Worm (Caenorhabditis elegans) whole organism, young adult: ENCODE results near the gene M7.12.

Source experiments
- B0019.2 ChIP-seq: fragments of 200-800 bp; sonication (Bioruptor generic); conservative IDR thresholded peaks from 2 replicates; pipeline ENCODE4 v1.3.6; 2022; ENCODE audit warnings: missing genetic modification reagents, missing genetic modification characterization, missing compliant biosample characterization
- B0261.1 ChIP-seq: sonication (generic microtip); optimal IDR thresholded peaks from 2 replicates; lab custom pipeline; 2016; ENCODE audit warnings: mild to moderate bottlenecking, missing genetic modification characterization, moderate library complexity, missing compliant biosample characterization
- B0336.3 ChIP-seq: fragments of 200-800 bp; sonication (Bioruptor generic); IDR thresholded peaks from 2 replicates; pipeline ENCODE4 v1.3.6; 2022; ENCODE audit warnings: missing genetic modification characterization, missing compliant biosample characterization
- F22D6.2 ChIP-seq: sonication (generic microtip); optimal IDR thresholded peaks from 2 replicates; lab custom pipeline; 2016; ENCODE audit warnings: mild to moderate bottlenecking, missing genetic modification characterization, missing compliant biosample characterization
- F33H1.4 ChIP-seq: fragments of 200-800 bp; sonication (Bioruptor generic); IDR thresholded peaks from 2 replicates; pipeline ENCODE4 v1.3.6; 2022; ENCODE audit warnings: missing genetic modification reagents, missing genetic modification characterization, missing compliant biosample characterization
- F39B2.1 ChIP-seq: fragments of 200-800 bp; sonication (Bioruptor generic); IDR thresholded peaks from 2 replicates; pipeline ENCODE4 v1.3.6; 2022; ENCODE audit warnings: missing genetic modification reagents, missing genetic modification characterization, missing compliant biosample characterization
- K12H6.12 ChIP-seq: fragments of 200-800 bp; sonication (Bioruptor generic); optimal IDR thresholded peaks from 2 replicates; lab custom pipeline; 2018; ENCODE audit warnings: mild to moderate bottlenecking, missing genetic modification characterization, missing compliant biosample characterization
- T26A5.8 ChIP-seq: sonication (generic microtip); optimal IDR thresholded peaks from 2 replicates; lab custom pipeline; 2016; ENCODE audit warnings: missing genetic modification characterization, missing compliant biosample characterization
- Y53G8AR.9 ChIP-seq: fragments of 200-800 bp; sonication (Bioruptor generic); conservative IDR thresholded peaks from 2 replicates; pipeline ENCODE4 v1.3.6; 2022; ENCODE audit warnings: missing genetic modification reagents, missing genetic modification characterization, missing compliant biosample characterization
- Y67H2A.10 ChIP-seq: fragments of 200-800 bp; sonication (Bioruptor generic); conservative IDR thresholded peaks from 2 replicates; pipeline ENCODE4 v1.3.6; 2022; ENCODE audit warnings: missing genetic modification reagents, missing genetic modification characterization, missing compliant biosample characterization
- Y95B8A.8 ChIP-seq: fragments of 200-800 bp; sonication (Bioruptor generic); IDR thresholded peaks from 2 replicates; pipeline ENCODE4 v1.3.6; 2022; ENCODE audit warnings: missing genetic modification reagents, missing genetic modification characterization, missing compliant biosample characterization
- ZK185.1 ChIP-seq: sonication (generic microtip); optimal IDR thresholded peaks from 2 replicates; lab custom pipeline; 2016; ENCODE audit warnings: mild to moderate bottlenecking, missing genetic modification characterization, missing compliant biosample characterization; ENCODE audit not compliant: poor library complexity, severe bottlenecking
- aptf-2 ChIP-seq: fragments of 200-800 bp; sonication (Bioruptor generic); conservative IDR thresholded peaks from 2 replicates; pipeline ENCODE4 v1.3.6; 2022; ENCODE audit warnings: missing genetic modification reagents, missing genetic modification characterization, missing compliant biosample characterization
- atf-7 ChIP-seq: sonication (generic microtip); optimal IDR thresholded peaks from 2 replicates; lab custom pipeline; 2017; ENCODE audit warnings: mild to moderate bottlenecking, missing genetic modification characterization, missing compliant biosample characterization
- cebp-1 ChIP-seq, 2 experiments: fragments of 200-800 bp in 1 of 2; sonication (Bioruptor generic) in 1 of 2; sonication (generic microtip) in 1 of 2; IDR thresholded peaks in 1 of 2; optimal IDR thresholded peaks in 1 of 2; 2 replicates each; pipeline versions ENCODE4 v1.3.6 to Lab custom; 2017 to 2022; ENCODE audit warnings: missing compliant biosample characterization in 2 of 2, missing genetic modification characterization in 2 of 2, mild to moderate bottlenecking in 1 of 2, missing genetic modification reagents in 1 of 2, moderate library complexity in 1 of 2
- ceh-27 ChIP-seq: fragments of 200-800 bp; sonication (Bioruptor generic); optimal IDR thresholded peaks from 2 replicates; lab custom pipeline; 2018; ENCODE audit warnings: mild to moderate bottlenecking, missing genetic modification characterization, moderate library complexity, missing compliant biosample characterization
- ceh-58 ChIP-seq: fragments of 200-800 bp; sonication (Bioruptor generic); IDR thresholded peaks from 2 replicates; pipeline ENCODE4 v1.3.6; 2022; ENCODE audit warnings: missing genetic modification characterization, missing compliant biosample characterization
- dox-1 ChIP-seq: fragments of 200-800 bp; sonication (Bioruptor generic); IDR thresholded peaks from 2 replicates; pipeline ENCODE4 v1.3.6; 2022; ENCODE audit warnings: missing genetic modification reagents, missing genetic modification characterization, missing compliant biosample characterization
- efl-1 ChIP-seq: fragments of 150-350 bp; optimal IDR thresholded peaks from 2 replicates; lab custom pipeline; 2014; ENCODE audit warnings: missing biosample characterization, missing genetic modification reagents, missing genetic modification characterization
- egrh-3 ChIP-seq: fragments of 200-800 bp; sonication (Bioruptor generic); IDR thresholded peaks from 2 replicates; pipeline ENCODE4 v1.3.6; 2022; ENCODE audit warnings: missing genetic modification reagents, missing genetic modification characterization, missing compliant biosample characterization
- fkh-3 ChIP-seq: sonication (generic microtip); optimal IDR thresholded peaks from 2 replicates; lab custom pipeline; 2016; ENCODE audit warnings: mild to moderate bottlenecking, missing genetic modification characterization, missing compliant biosample characterization
- gei-17 ChIP-seq: fragments of 200-800 bp; sonication (Bioruptor generic); optimal IDR thresholded peaks from 2 replicates; lab custom pipeline; 2018; ENCODE audit warnings: mild to moderate bottlenecking, missing genetic modification characterization, missing compliant biosample characterization
- hlh-26 ChIP-seq: fragments of 200-800 bp; sonication (Bioruptor generic); conservative IDR thresholded peaks from 2 replicates; pipeline ENCODE4 v1.3.6; 2022; ENCODE audit warnings: missing genetic modification reagents, missing genetic modification characterization, missing compliant biosample characterization
- hrde-1 ChIP-seq: sonication (generic microtip); optimal IDR thresholded peaks from 2 replicates; lab custom pipeline; 2016; ENCODE audit warnings: missing genetic modification characterization, mild to moderate bottlenecking, missing compliant biosample characterization, moderate library complexity, missing genotype, missing genetic modification reagents, borderline replicate concordance
- lin-40 ChIP-seq: sonication (generic microtip); optimal IDR thresholded peaks from 2 replicates; lab custom pipeline; 2016; ENCODE audit warnings: missing genetic modification characterization, mild to moderate bottlenecking, missing compliant biosample characterization, missing genotype, missing genetic modification reagents
- madf-10 ChIP-seq: sonication (generic microtip); optimal IDR thresholded peaks from 2 replicates; lab custom pipeline; 2016; ENCODE audit warnings: mild to moderate bottlenecking, missing genetic modification characterization, missing compliant biosample characterization
- madf-6 ChIP-seq: fragments of 200-800 bp; sonication (Bioruptor generic); IDR thresholded peaks from 2 replicates; pipeline ENCODE4 v1.3.6; 2022; ENCODE audit warnings: missing genetic modification reagents, missing genetic modification characterization, missing compliant biosample characterization
- mcd-1 ChIP-seq: fragments of 200-800 bp; sonication (Bioruptor generic); IDR thresholded peaks from 2 replicates; pipeline ENCODE4 v1.3.6; 2022; ENCODE audit warnings: missing genetic modification reagents, missing genetic modification characterization, missing compliant biosample characterization
- mxl-1 ChIP-seq: sonication (generic microtip); optimal IDR thresholded peaks from 2 replicates; lab custom pipeline; 2016; ENCODE audit warnings: missing genetic modification characterization, missing compliant biosample characterization
- nhr-90 ChIP-seq: sonication (generic microtip); optimal IDR thresholded peaks from 2 replicates; lab custom pipeline; 2016; ENCODE audit warnings: missing genotype, mild to moderate bottlenecking, missing genetic modification characterization, missing compliant biosample characterization
- pha-4 ChIP-seq: fragments of 150-350 bp; sonication (generic microtip); optimal IDR thresholded peaks from 2 replicates; lab custom pipeline; 2014; ENCODE audit warnings: missing biosample characterization, missing genetic modification reagents, missing genetic modification characterization
- rcor-1 ChIP-seq: fragments of 200-800 bp; sonication (Bioruptor generic); IDR thresholded peaks from 2 replicates; pipeline ENCODE4 v1.3.6; 2022; ENCODE audit warnings: missing genetic modification reagents, missing genetic modification characterization, missing compliant biosample characterization
- rec-8 ChIP-seq, 2 experiments: sonication (generic microtip); optimal IDR thresholded peaks; 2 replicates each; lab custom pipeline; 2016; ENCODE audit warnings: mild to moderate bottlenecking in 2 of 2, missing genetic modification characterization in 2 of 2, missing genetic modification reagents in 2 of 2, missing genotype in 2 of 2, missing biosample characterization in 1 of 2, missing compliant biosample characterization in 1 of 2, moderate library complexity in 1 of 2
- snpc-1.3 ChIP-seq: sonication (generic microtip); optimal IDR thresholded peaks from 2 replicates; lab custom pipeline; 2017; ENCODE audit warnings: missing genetic modification characterization, mild to moderate bottlenecking, missing compliant biosample characterization, antibody characterized with exemption, moderate library complexity, missing genotype, missing genetic modification reagents; ENCODE audit not compliant: insufficient read depth
- somi-1 ChIP-seq: fragments of 200-800 bp; sonication (Bioruptor generic); optimal IDR thresholded peaks from 2 replicates; lab custom pipeline; 2018; ENCODE audit warnings: mild to moderate bottlenecking, missing genetic modification characterization, missing compliant biosample characterization
- tbp1 ChIP-seq: fragments of 200-800 bp; sonication (Bioruptor generic); optimal IDR thresholded peaks from 2 replicates; lab custom pipeline; 2018; ENCODE audit warnings: mild to moderate bottlenecking, missing genetic modification characterization, missing compliant biosample characterization
- unc-130 ChIP-seq: sonication (generic microtip); optimal IDR thresholded peaks from 2 replicates; lab custom pipeline; 2016; ENCODE audit warnings: missing genetic modification reagents, missing genetic modification characterization, missing compliant biosample characterization
- ztf-22 ChIP-seq: fragments of 200-800 bp; sonication (Bioruptor generic); optimal IDR thresholded peaks from 2 replicates; lab custom pipeline; 2018; ENCODE audit warnings: mild to moderate bottlenecking, missing genetic modification characterization, moderate library complexity, missing compliant biosample characterization
- ztf-3 ChIP-seq: fragments of 200-800 bp; sonication (Bioruptor generic); optimal IDR thresholded peaks from 2 replicates; lab custom pipeline; 2018; ENCODE audit warnings: mild to moderate bottlenecking, missing genetic modification characterization, missing compliant biosample characterization

M7.12 gene

ce11 chrIV:11080823-11081285 lies 16.9 kb downstream of the M7.12 start, which contains the start of gene atg-7 (continued):
- no peak for TF ChIP-seq ztf-3 (GFP tag; lab: Kevin White, UChicago)
- peak; percentile 40; the same call in 1 of the 2 replicates for TF ChIP-seq Y53G8AR.9 (GFP tag; lab: Robert Waterston, UW)
- peak; percentile 12 for TF ChIP-seq somi-1
- TF ChIP-seq T26A5.8 (tag; lab: Kevin White, UChicago), result no peak
- no peak for TF ChIP-seq pha-4 (tag; lab: Kevin White, UChicago)
- no peak for TF ChIP-seq hlh-26 (GFP tag; lab: Robert Waterston, UW)
- TF ChIP-seq lin-40 (tag; lab: Kevin White, UChicago), result peak; percentile 14
- TF ChIP-seq dox-1 (GFP tag; lab: Robert Waterston, UW), result no peak
- TF ChIP-seq B0019.2 (GFP tag; lab: Robert Waterston, UW), result no peak
- peak; percentile 74 for TF ChIP-seq hrde-1 (tag; lab: Kevin White, UChicago)
- no peak for TF ChIP-seq Y67H2A.10 (GFP tag; lab: Robert Waterston, UW)
- no peak for TF ChIP-seq fkh-3

- TF ChIP-seq rcor-1 (no peak), hrde-1 (tag; lab: Kevin White, UChicago) (no peak), snpc-1.3 (tag; lab: Kevin White, UChicago) (no peak), efl-1 (no peak), cebp-1 (GFP tag; IDR thresholded peaks at IDR 0.05; lab: Robert Waterston, UW) (no peak), cebp-1 (tag; optimal IDR thresholded peaks at IDR 0.05; lab: Kevin White, UChicago) (no peak), rec-8 (tag; optimal IDR thresholded peaks at IDR 0.05; lab: Kevin White, UChicago) (no peak), hlh-26 (GFP tag; lab: Robert Waterston, UW) (no peak), B0261.1 (no peak), B0336.3 (GFP tag; lab: Robert Waterston, UW) (no peak), unc-130 (no peak), mcd-1 (GFP tag; lab: Robert Waterston, UW) (no peak), nhr-90 (tag; lab: Kevin White, UChicago) (no peak), Y67H2A.10 (GFP tag; lab: Robert Waterston, UW) (no peak), mxl-1 (no peak)
These were observed 19.3 kb downstream of the M7.12 start, which contains the start of gene Y5F2A.4 for ce11 chrIV:11078482-11078881. TSS of gene Y5F2A.4 (minus strand) at chrIV:11078582.

- TF ChIP-seq ceh-27 (GFP tag; lab: Kevin White, UChicago) (peak; percentile 5), ZK185.1 (peak; percentile 32)
These were observed 26.9 kb downstream of the M7.12 start for ce11 chrIV:11070895-11071294.

- TF ChIP-seq F39B2.1 (GFP tag; lab: Robert Waterston, UW), result no peak
- no peak for TF ChIP-seq ZK185.1
- no peak for TF ChIP-seq K12H6.12 (tag; lab: Kevin White, UChicago)
- TF ChIP-seq ceh-27 (GFP tag; lab: Kevin White, UChicago), result no peak
- TF ChIP-seq F22D6.2 (tag; lab: Kevin White, UChicago), result no peak
- TF ChIP-seq ztf-22 (GFP tag; lab: Kevin White, UChicago), result no peak
- TF ChIP-seq madf-6 (GFP tag; lab: Robert Waterston, UW), result no peak
- no peak for TF ChIP-seq tbp1 (GFP tag; lab: Kevin White, UChicago)
- no peak for TF ChIP-seq madf-10
- TF ChIP-seq unc-130, result no peak
- no peak for TF ChIP-seq F33H1.4 (GFP tag; lab: Robert Waterston, UW)
- no peak for TF ChIP-seq aptf-2
- TF ChIP-seq atf-7, result no peak
- no peak for TF ChIP-seq Y95B8A.8
- TF ChIP-seq gei-17 (GFP tag; lab: Kevin White, UChicago), result no peak
- TF ChIP-seq ceh-58, result no peak
- no peak for TF ChIP-seq egrh-3 (GFP tag; lab: Robert Waterston, UW)
These were observed 29.5 kb downstream of the M7.12 start for ce11 chrIV:11068314-11068713.
